Worm (Caenorhabditis elegans) whole organism, mixed stage, embryonic: ENCODE results near the gene clec-26.

Source experiments
- M03D4.4 ChIP-seq: sonication (generic microtip); optimal IDR thresholded peaks from 2 replicates; lab custom pipeline; 2017; ENCODE audit warnings: mild to moderate bottlenecking, missing genetic modification characterization, missing compliant biosample characterization
- bed-3 ChIP-seq: fragments of 200-800 bp; sonication (Bioruptor generic); optimal IDR thresholded peaks from 3 replicates; lab custom pipeline; 2018; ENCODE audit warnings: mild to moderate bottlenecking, missing genetic modification characterization, moderate library complexity, missing compliant biosample characterization
- ceh-39 ChIP-seq: fragments of 150-350 bp; optimal IDR thresholded peaks from 2 replicates; lab custom pipeline; 2014; ENCODE audit warnings: missing biosample characterization, missing genetic modification characterization
- ceh-43 ChIP-seq: fragments of 200-800 bp; sonication (Bioruptor generic); optimal IDR thresholded peaks from 2 replicates; lab custom pipeline; 2018; ENCODE audit warnings: mild to moderate bottlenecking, missing genetic modification characterization, moderate library complexity, missing compliant biosample characterization
- ceh-83 ChIP-seq: fragments of 200-800 bp; sonication (Bioruptor generic); optimal IDR thresholded peaks from 2 replicates; lab custom pipeline; 2018; ENCODE audit warnings: mild to moderate bottlenecking, missing genetic modification characterization, missing compliant biosample characterization
- ces-1 ChIP-seq: fragments of 150-350 bp; optimal IDR thresholded peaks from 2 replicates; lab custom pipeline; 2014; ENCODE audit warnings: missing biosample characterization, missing genetic modification reagents, missing genetic modification characterization
- cnd-1 ChIP-seq: fragments of 200-800 bp; sonication (Bioruptor generic); optimal IDR thresholded peaks from 2 replicates; lab custom pipeline; 2018; ENCODE audit warnings: mild to moderate bottlenecking, missing genetic modification characterization, missing compliant biosample characterization
- drap-1 ChIP-seq: fragments of 200-800 bp; sonication (Bioruptor generic); optimal IDR thresholded peaks from 3 replicates; lab custom pipeline; 2018; ENCODE audit warnings: mild to moderate bottlenecking, missing genetic modification characterization, missing compliant biosample characterization
- elt-1 ChIP-seq: sonication (generic microtip); optimal IDR thresholded peaks from 2 replicates; lab custom pipeline; 2017; ENCODE audit warnings: missing genetic modification characterization, mild to moderate bottlenecking, missing compliant biosample characterization, antibody characterized with exemption, moderate library complexity, borderline replicate concordance; ENCODE audit not compliant: insufficient read depth
- elt-3 ChIP-seq: fragments of 150-350 bp; optimal IDR thresholded peaks from 2 replicates; lab custom pipeline; 2014; ENCODE audit warnings: missing biosample characterization, missing genetic modification characterization
- flh-1 ChIP-seq: fragments of 200-800 bp; sonication (Bioruptor generic); optimal IDR thresholded peaks from 2 replicates; lab custom pipeline; 2018; ENCODE audit warnings: mild to moderate bottlenecking, missing genetic modification characterization, moderate library complexity, missing compliant biosample characterization
- ham-2 ChIP-seq: fragments of 200-800 bp; sonication (Bioruptor generic); optimal IDR thresholded peaks from 2 replicates; lab custom pipeline; 2018; ENCODE audit warnings: mild to moderate bottlenecking, missing genetic modification characterization, missing compliant biosample characterization
- hlh-1 ChIP-seq: fragments of 150-350 bp; optimal IDR thresholded peaks from 2 replicates; lab custom pipeline; 2014; ENCODE audit warnings: missing biosample characterization, missing genetic modification reagents, missing genetic modification characterization
- lin-13 ChIP-seq: fragments of 150-350 bp; optimal IDR thresholded peaks from 2 replicates; lab custom pipeline; 2014; ENCODE audit warnings: missing biosample characterization, missing genetic modification characterization
- lsy-2 ChIP-seq: fragments of 150-350 bp; optimal IDR thresholded peaks from 2 replicates; lab custom pipeline; 2014; ENCODE audit warnings: missing biosample characterization, missing genetic modification characterization
- mls-2 ChIP-seq: sonication (generic microtip); optimal IDR thresholded peaks from 2 replicates; lab custom pipeline; 2016; ENCODE audit warnings: mild to moderate bottlenecking, missing genetic modification characterization, moderate library complexity, missing compliant biosample characterization
- nhr-12 ChIP-seq: fragments of 150-350 bp; optimal IDR thresholded peaks from 2 replicates; lab custom pipeline; 2014; ENCODE audit warnings: missing biosample characterization, missing genetic modification characterization
- nhr-2 ChIP-seq: fragments of 150-350 bp; optimal IDR thresholded peaks from 2 replicates; lab custom pipeline; 2014; ENCODE audit warnings: missing biosample characterization, missing genetic modification characterization
- nhr-237 ChIP-seq: fragments of 150-350 bp; optimal IDR thresholded peaks from 2 replicates; lab custom pipeline; 2014; ENCODE audit warnings: missing biosample characterization, missing genetic modification characterization
- nhr-28 ChIP-seq: fragments of 150-350 bp; optimal IDR thresholded peaks from 2 replicates; lab custom pipeline; 2014; ENCODE audit warnings: missing biosample characterization, missing genetic modification characterization
- nhr-76 ChIP-seq: sonication (generic microtip); optimal IDR thresholded peaks from 2 replicates; lab custom pipeline; 2017; ENCODE audit warnings: missing biosample characterization, missing genetic modification characterization
- pha-4 ChIP-seq: fragments of 150-350 bp; optimal IDR thresholded peaks from 2 replicates; lab custom pipeline; 2018; ENCODE audit warnings: missing biosample characterization, missing genetic modification reagents, missing genetic modification characterization
- sem-2 ChIP-seq: fragments of 200-800 bp; sonication (Bioruptor generic); optimal IDR thresholded peaks from 2 replicates; lab custom pipeline; 2018; ENCODE audit warnings: mild to moderate bottlenecking, missing genetic modification characterization, missing compliant biosample characterization
- snpc-4 ChIP-seq: fragments of 150-350 bp; optimal IDR thresholded peaks from 2 replicates; lab custom pipeline; 2014; ENCODE audit warnings: missing biosample characterization, missing genetic modification characterization
- sptf-1 ChIP-seq: sonication (generic microtip); optimal IDR thresholded peaks from 2 replicates; lab custom pipeline; 2017; ENCODE audit warnings: mild to moderate bottlenecking, missing genetic modification characterization, moderate library complexity, missing compliant biosample characterization
- tbx-8 ChIP-seq: fragments of 200-800 bp; sonication (Bioruptor generic); optimal IDR thresholded peaks from 2 replicates; lab custom pipeline; 2018; ENCODE audit warnings: mild to moderate bottlenecking, missing genetic modification characterization, moderate library complexity, missing compliant biosample characterization
- unc-120 ChIP-seq: sonication (generic microtip); optimal IDR thresholded peaks from 2 replicates; lab custom pipeline; 2017; ENCODE audit warnings: missing genetic modification characterization, missing compliant biosample characterization; ENCODE audit not compliant: poor library complexity, severe bottlenecking
- unc-39 ChIP-seq: fragments of 150-350 bp; optimal IDR thresholded peaks from 2 replicates; lab custom pipeline; 2014; ENCODE audit warnings: missing biosample characterization, missing genetic modification characterization
- zip-8 ChIP-seq: fragments of 150-350 bp; optimal IDR thresholded peaks from 2 replicates; lab custom pipeline; 2014; ENCODE audit warnings: missing biosample characterization, missing genetic modification characterization

clec-26 gene

DNA sequence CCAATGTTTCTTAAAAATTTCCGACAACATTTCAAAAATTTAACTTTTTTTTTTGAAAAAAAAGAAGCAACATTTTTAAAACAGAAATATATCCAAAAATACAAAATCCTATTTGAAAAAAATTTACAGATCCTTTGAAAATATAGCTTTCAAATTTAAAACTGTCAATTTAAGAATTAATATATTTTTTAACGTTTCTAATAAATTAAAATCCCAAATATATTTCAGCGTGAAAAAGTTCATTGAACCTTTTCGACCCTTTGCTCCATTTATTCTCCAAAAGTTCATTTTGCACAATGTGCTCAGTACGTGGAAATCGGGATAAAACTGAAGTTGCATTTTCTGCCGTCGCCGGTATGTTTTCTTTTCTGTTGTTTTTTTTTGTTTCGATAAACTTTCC is 15.5 kb upstream of the clec-26 start, which contains the start of gene phy-3:
Gene phy-3 (plus strand): TSS at position 301 of the 400 bp plus-strand sequence.
- TF ChIP-seq tbx-8 (GFP tag; lab: Kevin White, UChicago) (no peak), M03D4.4 (tag; lab: Kevin White, UChicago) (no peak), nhr-76 (tag; lab: Kevin White, UChicago) (no peak)
- TF ChIP-seq, all 35 proteins: peak for 0

DNA sequence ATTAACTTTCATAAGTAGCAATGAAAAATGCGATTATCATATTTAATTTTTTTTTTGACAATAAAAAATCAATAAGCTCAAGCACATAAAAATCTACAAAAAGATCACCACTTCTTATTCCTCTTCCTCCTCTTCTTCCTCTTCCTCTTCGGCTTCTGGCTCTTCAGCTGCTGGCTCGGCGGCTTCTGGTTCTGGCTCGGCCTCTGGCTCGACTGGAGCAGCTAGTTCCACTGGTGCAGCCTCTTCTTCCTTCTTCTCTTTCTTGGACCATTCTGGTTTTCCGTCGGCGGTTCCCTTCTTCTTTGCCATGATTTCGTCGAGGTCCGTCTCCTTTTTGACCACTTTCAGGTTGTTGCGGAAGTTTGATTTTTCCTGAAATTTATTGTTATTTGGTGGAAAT is 14.7 kb upstream of the clec-26 start:
- no peak for TF ChIP-seq sptf-1 (tag; lab: Kevin White, UChicago)
- no peak for TF ChIP-seq elt-1 (tag; lab: Kevin White, UChicago)
- no peak for TF ChIP-seq flh-1 (GFP tag; lab: Kevin White, UChicago)
- TF ChIP-seq ceh-39 (tag; lab: Kevin White, UChicago), result no peak
- no peak for TF ChIP-seq bed-3
- TF ChIP-seq ham-2 (GFP tag; lab: Kevin White, UChicago), result no peak
- TF ChIP-seq mls-2, result no peak
- no peak for TF ChIP-seq ceh-83
- TF ChIP-seq nhr-2 (tag; lab: Kevin White, UChicago), result no peak
- no peak for TF ChIP-seq nhr-237 (tag; lab: Kevin White, UChicago)
- TF ChIP-seq elt-3 (tag; lab: Kevin White, UChicago), result no peak

DNA sequence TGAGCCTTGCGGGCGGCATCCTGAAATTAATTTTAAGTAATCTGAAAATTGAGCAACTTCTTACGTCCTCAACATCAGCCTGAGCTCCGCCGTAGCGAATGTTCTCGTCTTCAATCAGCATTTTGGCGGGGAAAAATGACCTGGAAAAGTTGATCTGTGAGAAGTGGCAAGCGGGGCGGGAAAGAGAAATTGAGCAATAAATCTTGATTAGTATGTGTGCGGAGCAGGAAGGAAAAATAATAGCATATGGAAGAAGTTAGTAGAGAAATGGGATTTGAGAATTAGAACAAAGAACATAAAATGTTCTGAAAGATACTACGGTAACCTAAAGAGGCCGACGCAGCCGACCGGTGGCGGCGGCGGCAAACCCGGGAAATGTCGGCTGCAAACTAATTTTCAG is 13.4 kb upstream of the clec-26 start, which contains the start of gene tni-3:
Gene tni-3 (minus strand): TSS at position 140 of the 400 bp plus-strand sequence.
- no peak for TF ChIP-seq sem-2
- TF ChIP-seq bed-3, result no peak
- TF ChIP-seq nhr-28 (tag; lab: Kevin White, UChicago), result no peak
- TF ChIP-seq hlh-1 (tag; lab: Kevin White, UChicago), result no peak
- TF ChIP-seq mls-2, result no peak
- TF ChIP-seq ceh-83, result no peak
- no peak for TF ChIP-seq nhr-12 (tag; lab: Kevin White, UChicago)
- TF ChIP-seq lin-13 (tag; lab: Kevin White, UChicago), result no peak
- no peak for TF ChIP-seq unc-120 (tag; lab: Kevin White, UChicago)
- TF ChIP-seq nhr-237 (tag; lab: Kevin White, UChicago), result no peak
- TF ChIP-seq pha-4, result no peak
- TF ChIP-seq lsy-2, result no peak
- TF ChIP-seq ceh-43 (GFP tag; lab: Kevin White, UChicago), result no peak
- TF ChIP-seq zip-8 (tag; lab: Kevin White, UChicago), result no peak

ce11 chrV:16836100-16836499 is 12.3 kb upstream of the clec-26 start:
- TF ChIP-seq hlh-1 (tag; lab: Kevin White, UChicago), result no peak
- TF ChIP-seq mls-2, result no peak
- TF ChIP-seq nhr-237 (tag; lab: Kevin White, UChicago), result no peak
- no peak for TF ChIP-seq ces-1
- no peak for TF ChIP-seq M03D4.4 (tag; lab: Kevin White, UChicago)
- no peak for TF ChIP-seq nhr-2 (tag; lab: Kevin White, UChicago)
- TF ChIP-seq, all 35 proteins: peak for 0

DNA sequence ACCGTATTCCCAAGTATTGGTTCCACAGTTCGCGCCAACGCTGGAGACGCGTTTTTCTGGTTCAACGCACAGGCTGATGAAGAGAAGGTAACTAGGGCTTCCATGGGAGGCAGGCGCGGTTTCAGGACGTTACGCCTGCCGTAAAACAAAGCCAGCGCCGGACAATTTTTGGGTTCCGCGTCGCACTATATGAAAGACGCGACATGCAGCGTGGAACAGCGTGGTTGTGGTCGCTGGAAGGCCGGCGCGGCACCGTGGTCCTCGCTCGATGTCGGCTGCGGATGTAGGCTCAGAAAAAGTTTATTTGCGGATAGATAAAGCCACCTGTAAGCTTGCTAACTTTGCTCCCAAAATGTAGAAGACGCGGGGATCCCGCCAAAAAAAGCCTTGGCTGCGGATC is 10.0 kb upstream of the clec-26 start:
- TF ChIP-seq nhr-2 (tag; lab: Kevin White, UChicago) (no peak), flh-1 (GFP tag; lab: Kevin White, UChicago) (no peak), unc-39 (tag; lab: Kevin White, UChicago) (no peak), drap-1 (GFP tag; lab: Kevin White, UChicago) (no peak), M03D4.4 (tag; lab: Kevin White, UChicago) (no peak), nhr-76 (tag; lab: Kevin White, UChicago) (no peak)

- TF ChIP-seq cnd-1 (tag; lab: Kevin White, UChicago), result no peak
- TF ChIP-seq nhr-2 (tag; lab: Kevin White, UChicago), result no peak
- no peak for TF ChIP-seq ceh-83
- no peak for TF ChIP-seq snpc-4 (tag; lab: Kevin White, UChicago)
- TF ChIP-seq unc-120 (tag; lab: Kevin White, UChicago), result no peak
- no peak for TF ChIP-seq ces-1
- no peak for TF ChIP-seq drap-1 (GFP tag; lab: Kevin White, UChicago)
- no peak for TF ChIP-seq unc-39 (tag; lab: Kevin White, UChicago)
- no peak for TF ChIP-seq ceh-39 (tag; lab: Kevin White, UChicago)
Measured at ce11 chrV:16840283-16840682, 8.1 kb upstream of the clec-26 start.
